Fruit fly (Drosophila melanogaster) whole organism, wandering third instar larva: ENCODE data around the gene Cln7.

Experiments used
- Hr78 ChIP-seq: fragments of >200 bp; optimal IDR thresholded peaks from 2 replicates; lab custom pipeline; 2017; ENCODE audit warnings: missing biosample characterization, missing genetic modification characterization
- Jra ChIP-seq: sonication (Bioruptor generic); optimal IDR thresholded peaks from 2 replicates; lab custom pipeline; 2016; ENCODE audit warnings: missing biosample characterization, missing genetic modification characterization
- Mio ChIP-seq: sonication (Bioruptor generic); optimal IDR thresholded peaks from 2 replicates; lab custom pipeline; 2016; ENCODE audit warnings: missing biosample characterization, missing genetic modification characterization
- Myc ChIP-seq: fragments of >200 bp; optimal IDR thresholded peaks from 2 replicates; lab custom pipeline; 2017
- dl ChIP-seq, 2 experiments: fragments of 175-275, 200-275 bp in 1 of 2; fragments of 200-275 bp in 1 of 2; sonication (Bioruptor generic); optimal IDR thresholded peaks; lab custom pipeline; 2018; ENCODE audit warnings: mild to moderate bottlenecking in 2 of 2, missing biosample characterization in 2 of 2, missing genetic modification characterization in 2 of 2, moderate library complexity in 2 of 2; ENCODE audit not compliant: partially characterized antibody in 2 of 2, insufficient read depth in 1 of 2
- foxo ChIP-seq, 2 experiments: fragments of 200-800 bp; sonication (Bioruptor generic); optimal IDR thresholded peaks; 2 replicates in 1 of 2; 3 replicates in 1 of 2; lab custom pipeline; 2016 to 2017; ENCODE audit warnings: missing biosample characterization in 2 of 2, missing genetic modification characterization in 2 of 2
- jim ChIP-seq: fragments of 175-275, 200-325 bp; sonication (Bioruptor generic); optimal IDR thresholded peaks from 2 replicates; lab custom pipeline; 2016; ENCODE audit warnings: missing biosample characterization, mild to moderate bottlenecking, missing genetic modification characterization
- lola ChIP-seq: fragments of >200 bp; optimal IDR thresholded peaks from 2 replicates; lab custom pipeline; 2017; ENCODE audit warnings: missing biosample characterization, missing genetic modification characterization
- pan ChIP-seq: fragments of >200 bp; optimal IDR thresholded peaks from 2 replicates; lab custom pipeline; 2017
- psq ChIP-seq: fragments of 200-800 bp; sonication (Bioruptor generic); optimal IDR thresholded peaks from 3 replicates; lab custom pipeline; 2017; ENCODE audit warnings: missing biosample characterization, mild to moderate bottlenecking, missing genetic modification characterization, moderate library complexity
- sv ChIP-seq: fragments of 200-800 bp; sonication (Bioruptor generic); optimal IDR thresholded peaks from 3 replicates; lab custom pipeline; 2016; ENCODE audit warnings: missing biosample characterization, missing genetic modification characterization

DNA sequence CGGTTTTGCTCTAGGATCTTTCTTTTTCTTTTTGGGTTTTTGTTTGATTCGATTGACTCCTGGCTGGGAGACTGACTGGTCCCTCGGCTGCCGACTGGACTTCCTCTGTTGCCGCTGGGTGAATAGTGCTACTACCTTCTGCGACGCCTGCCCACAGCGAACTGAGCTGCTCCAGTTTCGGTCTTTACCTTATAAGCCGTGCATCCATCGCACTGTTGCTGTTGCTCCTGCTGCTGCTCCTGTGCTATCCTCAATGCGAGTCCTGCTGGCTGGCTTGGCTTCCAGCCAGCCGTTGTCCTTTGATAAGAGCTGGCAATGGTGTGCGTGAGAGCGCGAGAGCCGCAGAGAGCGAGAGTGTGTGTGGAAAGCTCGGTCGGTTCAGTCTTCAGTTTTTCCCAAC is 32.2 kb downstream of the Cln7 start, which contains the start of gene unc-13-4A:
- TF ChIP-seq foxo (GFP tag; optimal IDR thresholded peaks at IDR 0.05; lab: Kevin White, UChicago) (no peak), lola (GFP tag; lab: Kevin White, UChicago) (no peak), Myc (lab: Kevin White, UChicago) (no peak), psq (GFP tag; lab: Kevin White, UChicago) (no peak), Hr78 (GFP tag; lab: Kevin White, UChicago) (no peak), sv (no peak), pan (lab: Kevin White, UChicago) (no peak), Mio (GFP tag; lab: Kevin White, UChicago) (no peak), Jra (no peak), jim (GFP tag; lab: Kevin White, UChicago) (no peak), dl (GFP tag; optimal IDR thresholded peaks at IDR 0.05; lab: Kevin White, UChicago; ENCODE audit: insufficient read depth in 1 of 2, partially characterized antibody in 2 of 2) (no peak)
